Fruit fly (Drosophila melanogaster): ENCODE data around the gene robo2.
A peak's percentile ranks its signal among the peaks of the same experiment; 100 is the strongest.

robo2 gene

DNA sequence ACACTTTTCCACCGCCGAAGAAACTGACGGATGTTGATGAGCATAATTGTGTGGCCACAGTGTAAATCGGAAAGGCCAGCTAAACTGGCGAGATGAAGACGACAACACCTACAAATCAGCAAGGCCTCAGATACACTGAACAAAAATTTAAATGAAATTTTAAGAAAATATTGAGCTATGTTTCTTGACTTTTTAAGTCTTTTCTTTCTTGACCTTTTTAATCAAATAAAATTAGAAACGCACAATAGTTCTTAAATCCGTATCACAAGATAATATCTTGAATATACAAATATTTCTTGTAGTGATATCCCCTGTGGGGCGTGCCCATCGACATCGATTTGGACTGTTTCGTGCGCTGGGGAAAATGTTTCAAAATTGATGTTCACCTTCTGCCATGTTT, 8.0 kb upstream of the robo2 start, which contains the start of gene CG43401:
TSS of gene CG43401 (plus strand) at position 185 of the 400 bp plus-strand sequence.
- no peak for TF ChIP-seq Hr4 (GFP tag; optimal IDR thresholded peaks at IDR 0.05)
- no peak for TF ChIP-seq Blimp-1 (GFP tag; optimal IDR thresholded peaks at IDR 0.05)
- TF ChIP-seq CG34406 (GFP tag; optimal IDR thresholded peaks at IDR 0.05): no peak
- no peak for TF ChIP-seq CG11902 (GFP tag; optimal IDR thresholded peaks at IDR 0.05)
- TF ChIP-seq pdm3 (GFP tag; optimal IDR thresholded peaks at IDR 0.05): peak; percentile 11
- TF ChIP-seq CG8632 (GFP tag; optimal IDR thresholded peaks at IDR 0.05): no peak
- TF ChIP-seq Ets21C (GFP tag; optimal IDR thresholded peaks at IDR 0.05): no peak
- TF ChIP-seq CG8119 (GFP tag; IDR thresholded peaks at IDR 0.05): no peak
- peak; percentile 24 for TF ChIP-seq Smox (GFP tag; optimal IDR thresholded peaks at IDR 0.05)
- TF ChIP-seq net (GFP tag; optimal IDR thresholded peaks at IDR 0.05): no peak
- TF ChIP-seq Ets96B (tag; optimal IDR thresholded peaks at IDR 0.05): peak; percentile 19
- peak; percentile 23 for TF ChIP-seq cyc (GFP tag; optimal IDR thresholded peaks at IDR 0.05)
- TF ChIP-seq CG31627 (GFP tag; optimal IDR thresholded peaks at IDR 0.05): peak; percentile 32
- no peak for TF ChIP-seq CG11294 (GFP tag; IDR thresholded peaks at IDR 0.05)
- TF ChIP-seq eg (GFP tag; IDR thresholded peaks at IDR 0.05): 0 out of 3 replicates have a peak, but pooled peaks have one; percentile 22
- peak; percentile 6 for TF ChIP-seq CG11762 (GFP tag; optimal IDR thresholded peaks at IDR 0.05; ENCODE audit: insufficient read depth)
- no peak for TF ChIP-seq ss (GFP tag; optimal IDR thresholded peaks at IDR 0.05)
- TF ChIP-seq Met (GFP tag; optimal IDR thresholded peaks at IDR 0.05): peak; percentile 27
- peak; percentile 20 for TF ChIP-seq achi (GFP tag; optimal IDR thresholded peaks at IDR 0.05)
- TF ChIP-seq fd59A (GFP tag; optimal IDR thresholded peaks at IDR 0.05): no peak
- TF ChIP-seq Sox14 (GFP tag; optimal IDR thresholded peaks at IDR 0.05): no peak
- TF ChIP-seq spab (GFP tag; optimal IDR thresholded peaks at IDR 0.05): no peak
- no peak for TF ChIP-seq Sox102F (GFP tag; optimal IDR thresholded peaks at IDR 0.05)
- peak; percentile 74 for TF ChIP-seq Eip78C (GFP tag)
- peak; percentile 25 for TF ChIP-seq Hr39 (GFP tag; optimal IDR thresholded peaks at IDR 0.05)
- TF ChIP-seq svp (GFP tag): no peak
- TF ChIP-seq CG7368 (GFP tag; optimal IDR thresholded peaks at IDR 0.05): no peak
- no peak for TF ChIP-seq CG1621 (tag; optimal IDR thresholded peaks at IDR 0.05)
- no peak for TF ChIP-seq salr (GFP tag; optimal IDR thresholded peaks at IDR 0.05)
- no peak for TF ChIP-seq CG32006 (GFP tag; optimal IDR thresholded peaks at IDR 0.05)
- TF ChIP-seq lz (GFP tag; optimal IDR thresholded peaks at IDR 0.05): peak; percentile 33
- TF ChIP-seq vri (GFP tag; optimal IDR thresholded peaks at IDR 0.05): no peak
- TF ChIP-seq Gug (GFP tag; IDR thresholded peaks at IDR 0.05): no peak
- TF ChIP-seq acj6 (GFP tag; optimal IDR thresholded peaks at IDR 0.05): peak; percentile 25
- no peak for TF ChIP-seq Hr38 (GFP tag; optimal IDR thresholded peaks at IDR 0.05)
- no peak for TF ChIP-seq CG16779 (tag; optimal IDR thresholded peaks at IDR 0.05)
- no peak for TF ChIP-seq esn (GFP tag; optimal IDR thresholded peaks at IDR 0.05)
- no peak for TF ChIP-seq CG15336 (GFP tag; IDR thresholded peaks at IDR 0.05)
- TF ChIP-seq CG10631 (GFP tag; optimal IDR thresholded peaks at IDR 0.05): no peak
- TF ChIP-seq Eip75B (GFP tag; optimal IDR thresholded peaks at IDR 0.05): no peak
- no peak for TF ChIP-seq dsx (GFP tag; optimal IDR thresholded peaks at IDR 0.05; ENCODE audit: poor library complexity, severe bottlenecking)
- TF ChIP-seq CG10669 (GFP tag; optimal IDR thresholded peaks at IDR 0.05): no peak
- TF ChIP-seq CG8319 (GFP tag; optimal IDR thresholded peaks at IDR 0.05): no peak
- no peak for TF ChIP-seq CG4318 (GFP tag; optimal IDR thresholded peaks at IDR 0.05)
- TF ChIP-seq CG6854 (GFP tag; optimal IDR thresholded peaks at IDR 0.05): no peak
- TF ChIP-seq topi (GFP tag; optimal IDR thresholded peaks at IDR 0.05): peak; percentile 17
- no peak for TF ChIP-seq fd85E (GFP tag; optimal IDR thresholded peaks at IDR 0.05)
- TF ChIP-seq CG6808 (GFP tag; optimal IDR thresholded peaks at IDR 0.05): no peak
- no peak for TF ChIP-seq fkh (GFP tag; optimal IDR thresholded peaks at IDR 0.05)
- no peak for TF ChIP-seq Lpt (GFP tag; optimal IDR thresholded peaks at IDR 0.05)
- no peak for TF ChIP-seq Sox15 (GFP tag; optimal IDR thresholded peaks at IDR 0.05)
- peak; percentile 39; the same call in 1 of the 3 replicates for TF ChIP-seq CG6163 (GFP tag; IDR thresholded peaks at IDR 0.05)
- TF ChIP-seq OdsH (GFP tag; optimal IDR thresholded peaks at IDR 0.05): no peak
